Worm (Caenorhabditis elegans): ENCODE results near the gene W01C8.5.

Gene W01C8.5

DNA sequence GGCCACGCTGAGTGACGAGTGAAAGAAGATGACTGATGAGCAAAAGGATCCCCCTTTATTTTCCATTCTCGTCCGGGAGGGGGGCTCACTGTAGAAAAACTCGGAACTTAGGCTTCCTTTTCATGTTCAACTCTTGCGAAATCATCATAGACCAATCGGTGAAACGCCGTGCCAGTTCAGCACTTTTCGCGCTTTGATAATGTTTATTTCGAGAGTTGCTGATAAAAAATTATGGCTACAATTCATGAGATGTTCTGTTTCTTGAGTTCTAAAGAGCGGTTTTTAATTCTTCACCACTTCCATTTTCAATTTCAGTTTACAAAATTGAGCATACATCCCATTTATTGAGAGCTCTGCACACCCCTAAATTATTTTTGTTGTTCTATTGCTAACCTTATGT is 26.3 kb downstream of the W01C8.5 start:
- no peak for TF ChIP-seq M03D4.4 (tag; optimal IDR thresholded peaks at IDR 0.05)

ce11 chrX:5669733-5670132 is 27.4 kb downstream of the W01C8.5 start:
- TF ChIP-seq ceh-39 (tag; optimal IDR thresholded peaks at IDR 0.05), result no peak
- TF ChIP-seq M03D4.4 (tag; optimal IDR thresholded peaks at IDR 0.05), result no peak
- TF ChIP-seq ceh-43 (GFP tag; optimal IDR thresholded peaks at IDR 0.05), result no peak
- no peak for TF ChIP-seq nhr-76 (tag; optimal IDR thresholded peaks at IDR 0.05)
- no peak for TF ChIP-seq zip-8 (tag; optimal IDR thresholded peaks at IDR 0.05)
- no peak for TF ChIP-seq nhr-2 (tag; optimal IDR thresholded peaks at IDR 0.05)
- no peak for TF ChIP-seq nhr-28 (tag; optimal IDR thresholded peaks at IDR 0.05)
- no peak for TF ChIP-seq sptf-1 (tag; optimal IDR thresholded peaks at IDR 0.05)
- TF ChIP-seq cnd-1 (tag; optimal IDR thresholded peaks at IDR 0.05), result no peak
- no peak for TF ChIP-seq ceh-83 (GFP tag; optimal IDR thresholded peaks at IDR 0.05)
- TF ChIP-seq lin-13 (tag; optimal IDR thresholded peaks at IDR 0.05), result no peak
- TF ChIP-seq flh-1 (GFP tag; optimal IDR thresholded peaks at IDR 0.05), result no peak
- no peak for TF ChIP-seq tbx-8 (GFP tag; optimal IDR thresholded peaks at IDR 0.05)
- TF ChIP-seq ces-1 (GFP tag; optimal IDR thresholded peaks at IDR 0.05), result no peak
- TF ChIP-seq nhr-237 (tag; optimal IDR thresholded peaks at IDR 0.05), result no peak
- no peak for TF ChIP-seq elt-1 (tag; optimal IDR thresholded peaks at IDR 0.05; ENCODE audit: borderline replicate concordance, insufficient read depth)
- no peak for TF ChIP-seq bed-3 (GFP tag; optimal IDR thresholded peaks at IDR 0.05)

DNA sequence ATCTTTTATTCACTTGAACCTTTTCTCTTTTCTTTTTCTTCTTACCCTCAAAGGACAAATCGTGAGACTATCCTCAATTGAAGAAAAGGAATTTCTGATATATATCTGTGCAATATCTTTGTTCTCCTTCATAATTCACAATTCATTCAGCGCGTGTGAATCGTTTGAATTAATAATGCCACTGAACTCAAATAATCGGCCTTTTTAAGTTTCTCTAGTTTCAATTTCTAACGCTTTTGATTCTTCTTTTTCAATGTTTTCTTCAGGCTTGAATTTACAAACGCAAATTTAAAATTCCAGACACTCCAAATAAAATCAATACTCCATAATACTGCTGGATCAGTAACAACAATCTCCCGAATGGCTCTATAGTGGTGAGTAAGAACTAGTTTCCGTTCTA is 33.6 kb downstream of the W01C8.5 start, which contains the start of gene egl-13:
TSS of gene egl-13 (plus strand) at position 301 of the 400 bp plus-strand sequence.
- TF ChIP-seq bed-3 (GFP tag; optimal IDR thresholded peaks at IDR 0.05) (no peak), lsy-2 (tag; optimal IDR thresholded peaks at IDR 0.05) (no peak), mab-5 (tag; optimal IDR thresholded peaks at IDR 0.05) (no peak), ham-2 (GFP tag; optimal IDR thresholded peaks at IDR 0.05) (no peak), unc-120 (tag; optimal IDR thresholded peaks at IDR 0.05; ENCODE audit: poor library complexity, severe bottlenecking) (no peak), nhr-76 (tag; optimal IDR thresholded peaks at IDR 0.05) (no peak), M03D4.4 (tag; optimal IDR thresholded peaks at IDR 0.05) (no peak), unc-39 (tag; optimal IDR thresholded peaks at IDR 0.05) (no peak), tbx-8 (GFP tag; optimal IDR thresholded peaks at IDR 0.05) (no peak), nhr-12 (tag; optimal IDR thresholded peaks at IDR 0.05) (no peak), cnd-1 (tag; optimal IDR thresholded peaks at IDR 0.05) (no peak), unc-62 (GFP tag; optimal IDR thresholded peaks at IDR 0.05) (no peak), elt-1 (tag; optimal IDR thresholded peaks at IDR 0.05; ENCODE audit: borderline replicate concordance, insufficient read depth) (no peak), sem-2 (GFP tag; optimal IDR thresholded peaks at IDR 0.05) (no peak)

- no peak for TF ChIP-seq drap-1 (GFP tag; optimal IDR thresholded peaks at IDR 0.05)
- no peak for TF ChIP-seq nhr-237 (tag; optimal IDR thresholded peaks at IDR 0.05)
- TF ChIP-seq snpc-4 (tag; optimal IDR thresholded peaks at IDR 0.05), result no peak
- TF ChIP-seq bed-3 (GFP tag; optimal IDR thresholded peaks at IDR 0.05), result no peak
- no peak for TF ChIP-seq lin-32 (GFP tag; optimal IDR thresholded peaks at IDR 0.05)
- no peak for TF ChIP-seq ceh-43 (GFP tag; optimal IDR thresholded peaks at IDR 0.05)
- TF ChIP-seq nhr-76 (tag; optimal IDR thresholded peaks at IDR 0.05), result no peak
- no peak for TF ChIP-seq lin-13 (tag; optimal IDR thresholded peaks at IDR 0.05)
- no peak for TF ChIP-seq M03D4.4 (tag; optimal IDR thresholded peaks at IDR 0.05)
- TF ChIP-seq ham-2 (GFP tag; optimal IDR thresholded peaks at IDR 0.05), result no peak
- TF ChIP-seq unc-39 (tag; optimal IDR thresholded peaks at IDR 0.05), result no peak
- no peak for TF ChIP-seq ceh-83 (GFP tag; optimal IDR thresholded peaks at IDR 0.05)
- no peak for TF ChIP-seq elt-3 (tag; optimal IDR thresholded peaks at IDR 0.05)
- no peak for TF ChIP-seq ces-1 (GFP tag; optimal IDR thresholded peaks at IDR 0.05)
- TF ChIP-seq elt-1 (tag; optimal IDR thresholded peaks at IDR 0.05; ENCODE audit: borderline replicate concordance, insufficient read depth), result no peak
- no peak for TF ChIP-seq nhr-12 (tag; optimal IDR thresholded peaks at IDR 0.05)
Observed at ce11 chrX:5661179-5661578, 35.9 kb downstream of the W01C8.5 start.

DNA sequence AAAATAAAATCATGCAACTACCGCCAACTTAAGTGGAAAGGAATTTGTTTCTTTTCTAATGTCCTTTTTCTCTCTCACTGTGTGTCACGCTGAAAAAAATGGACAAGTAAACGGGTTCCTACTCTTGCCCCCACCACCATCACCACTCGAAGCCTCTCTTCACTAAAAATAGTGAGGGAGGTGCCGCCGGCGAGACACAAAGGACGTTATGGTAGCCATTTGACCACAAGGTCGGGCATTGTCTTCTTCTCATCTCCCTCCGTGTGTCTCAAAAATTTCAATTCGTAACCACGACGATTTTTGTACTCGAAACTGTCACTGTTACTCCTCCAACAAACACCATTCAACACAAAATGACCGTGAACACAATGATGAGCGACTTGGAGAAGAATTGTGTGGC is 37.5 kb downstream of the W01C8.5 start, which contains the start of gene T22B7.22:
TSS of gene T22B7.22 (plus strand) at position 354 of the 400 bp plus-strand sequence.
- no peak for TF ChIP-seq lsy-2 (tag; optimal IDR thresholded peaks at IDR 0.05)
- no peak for TF ChIP-seq sem-2 (GFP tag; optimal IDR thresholded peaks at IDR 0.05)
- TF ChIP-seq ceh-39 (tag; optimal IDR thresholded peaks at IDR 0.05), result no peak
- TF ChIP-seq lin-32 (GFP tag; optimal IDR thresholded peaks at IDR 0.05), result no peak
- no peak for TF ChIP-seq flh-1 (GFP tag; optimal IDR thresholded peaks at IDR 0.05)
- TF ChIP-seq mab-5 (tag; optimal IDR thresholded peaks at IDR 0.05), result no peak
- no peak for TF ChIP-seq mep-1 (tag; optimal IDR thresholded peaks at IDR 0.05)
- TF ChIP-seq nhr-28 (tag; optimal IDR thresholded peaks at IDR 0.05), result no peak
- no peak for TF ChIP-seq nhr-76 (tag; optimal IDR thresholded peaks at IDR 0.05)
- no peak for TF ChIP-seq hlh-1 (tag; optimal IDR thresholded peaks at IDR 0.05)
- TF ChIP-seq ces-1 (GFP tag; optimal IDR thresholded peaks at IDR 0.05), result no peak
- TF ChIP-seq pha-4 (tag; optimal IDR thresholded peaks at IDR 0.05), result no peak
- TF ChIP-seq ceh-83 (GFP tag; optimal IDR thresholded peaks at IDR 0.05), result no peak
- no peak for TF ChIP-seq cnd-1 (tag; optimal IDR thresholded peaks at IDR 0.05)
- no peak for TF ChIP-seq elt-1 (tag; optimal IDR thresholded peaks at IDR 0.05; ENCODE audit: borderline replicate concordance, insufficient read depth)
- no peak for TF ChIP-seq unc-120 (tag; optimal IDR thresholded peaks at IDR 0.05; ENCODE audit: poor library complexity, severe bottlenecking)
- no peak for TF ChIP-seq ceh-43 (GFP tag; optimal IDR thresholded peaks at IDR 0.05)
- no peak for TF ChIP-seq elt-3 (tag; optimal IDR thresholded peaks at IDR 0.05)
- TF ChIP-seq unc-62 (GFP tag; optimal IDR thresholded peaks at IDR 0.05), result no peak
- TF ChIP-seq ham-2 (GFP tag; optimal IDR thresholded peaks at IDR 0.05), result no peak

Data from whole organism, mixed stage, embryonic.